Worm (Caenorhabditis elegans) whole organism, L3 larva: ENCODE data around the gene Y6E2A.1.

Experiments used
- R02D3.7 ChIP-seq: fragments of 150-350 bp; optimal IDR thresholded peaks from 2 replicates; lab custom pipeline; 2014; ENCODE audit warnings: missing biosample characterization, missing genetic modification characterization
- ZK546.5 ChIP-seq: sonication (generic microtip); optimal IDR thresholded peaks from 2 replicates; lab custom pipeline; 2017; ENCODE audit warnings: missing biosample characterization, missing genetic modification characterization
- aly-2 ChIP-seq: fragments of 150-350 bp; optimal IDR thresholded peaks from 2 replicates; lab custom pipeline; 2014; ENCODE audit warnings: missing biosample characterization, missing genetic modification characterization
- ama-1 ChIP-seq: fragments of 150-350 bp; optimal IDR thresholded peaks from 2 replicates; lab custom pipeline; 2018
- ceh-28 ChIP-seq: fragments of 150-350 bp; optimal IDR thresholded peaks from 2 replicates; lab custom pipeline; 2014; ENCODE audit warnings: missing biosample characterization, missing genetic modification reagents, missing genetic modification characterization
- ceh-82 ChIP-seq: fragments of 150-350 bp; optimal IDR thresholded peaks from 2 replicates; lab custom pipeline; 2014; ENCODE audit warnings: missing biosample characterization, missing genetic modification characterization
- ceh-9 ChIP-seq: sonication (generic microtip); optimal IDR thresholded peaks from 2 replicates; lab custom pipeline; 2018; ENCODE audit warnings: missing biosample characterization, missing genetic modification characterization
- daf-12 ChIP-seq: fragments of 150-350 bp; optimal IDR thresholded peaks from 2 replicates; lab custom pipeline; 2014; ENCODE audit warnings: missing biosample characterization, missing genetic modification reagents, missing genetic modification characterization
- elt-1 ChIP-seq: fragments of 150-350 bp; optimal IDR thresholded peaks from 2 replicates; lab custom pipeline; 2014; ENCODE audit warnings: missing biosample characterization, missing genetic modification characterization
- elt-2 ChIP-seq: sonication (generic microtip); optimal IDR thresholded peaks from 2 replicates; lab custom pipeline; 2016; ENCODE audit warnings: missing genetic modification reagents, mild to moderate bottlenecking, missing genetic modification characterization, missing compliant biosample characterization
- eor-1 ChIP-seq, 2 experiments: fragments of 150-350 bp; optimal IDR thresholded peaks; 2 replicates each; lab custom pipeline; 2014 to 2018; ENCODE audit warnings: missing biosample characterization in 2 of 2, missing genetic modification characterization in 2 of 2
- fkh-10 ChIP-seq: sonication (generic microtip); optimal IDR thresholded peaks from 2 replicates; lab custom pipeline; 2017; ENCODE audit warnings: missing biosample characterization, missing genetic modification reagents, missing genetic modification characterization
- fkh-2 ChIP-seq: fragments of 150-350 bp; optimal IDR thresholded peaks from 2 replicates; lab custom pipeline; 2014; ENCODE audit warnings: missing biosample characterization, missing genetic modification reagents, missing genetic modification characterization
- jun-1 ChIP-seq: fragments of 150-350 bp; optimal IDR thresholded peaks from 2 replicates; lab custom pipeline; 2014; ENCODE audit warnings: missing biosample characterization, missing genetic modification reagents, missing genetic modification characterization
- lin-39 ChIP-seq: fragments of 150-350 bp; optimal IDR thresholded peaks from 2 replicates; lab custom pipeline; 2018; ENCODE audit warnings: missing biosample characterization, missing genetic modification reagents, missing genetic modification characterization
- mdl-1 ChIP-seq: fragments of 150-350 bp; optimal IDR thresholded peaks from 2 replicates; lab custom pipeline; 2014; ENCODE audit warnings: missing biosample characterization, missing genetic modification characterization
- mml-1 ChIP-seq: fragments of 150-350 bp; sonication (generic microtip); optimal IDR thresholded peaks from 3 replicates; lab custom pipeline; 2014; ENCODE audit warnings: missing biosample characterization, missing genetic modification characterization
- nfya-1 ChIP-seq: sonication (generic microtip); optimal IDR thresholded peaks from 2 replicates; lab custom pipeline; 2017; ENCODE audit warnings: missing genetic modification characterization, mild to moderate bottlenecking, missing compliant biosample characterization, antibody characterized with exemption, moderate library complexity; ENCODE audit not compliant: insufficient read depth
- nhr-11 ChIP-seq: fragments of 150-350 bp; optimal IDR thresholded peaks from 2 replicates; lab custom pipeline; 2014; ENCODE audit warnings: missing biosample characterization, missing genetic modification characterization
- nhr-23 ChIP-seq: fragments of 150-350 bp; optimal IDR thresholded peaks from 2 replicates; lab custom pipeline; 2014; ENCODE audit warnings: missing biosample characterization, missing genetic modification reagents, missing genetic modification characterization
- nhr-237 ChIP-seq: fragments of 150-350 bp; optimal IDR thresholded peaks from 2 replicates; lab custom pipeline; 2014; ENCODE audit warnings: missing biosample characterization, missing genetic modification characterization
- nhr-25 ChIP-seq: sonication (generic microtip); optimal IDR thresholded peaks from 2 replicates; lab custom pipeline; 2017; ENCODE audit warnings: missing biosample characterization, missing genetic modification characterization
- nhr-28 ChIP-seq: fragments of 150-350 bp; optimal IDR thresholded peaks from 2 replicates; lab custom pipeline; 2014; ENCODE audit warnings: missing biosample characterization, missing genetic modification characterization
- nhr-43 ChIP-seq: sonication (generic microtip); optimal IDR thresholded peaks from 2 replicates; lab custom pipeline; 2016; ENCODE audit warnings: mild to moderate bottlenecking, missing genetic modification characterization, missing compliant biosample characterization; ENCODE audit not compliant: poor library complexity, severe bottlenecking
- nhr-76 ChIP-seq: fragments of 150-350 bp; sonication (generic microtip); optimal IDR thresholded peaks from 5 replicates; lab custom pipeline; 2014; ENCODE audit warnings: missing biosample characterization, missing genetic modification characterization
- pqm-1 ChIP-seq: fragments of 150-350 bp; optimal IDR thresholded peaks from 2 replicates; lab custom pipeline; 2017; ENCODE audit warnings: missing biosample characterization, missing genetic modification characterization, inconsistent platforms
- sea-2 ChIP-seq: fragments of 150-350 bp; sonication (generic microtip); optimal IDR thresholded peaks from 4 replicates; lab custom pipeline; 2014; ENCODE audit warnings: missing biosample characterization, missing genetic modification reagents, missing genetic modification characterization
- skn-1 ChIP-seq: fragments of 150-350 bp; optimal IDR thresholded peaks from 2 replicates; lab custom pipeline; 2014; ENCODE audit warnings: missing biosample characterization, missing genetic modification characterization
- snpc-4 ChIP-seq: fragments of 150-350 bp; optimal IDR thresholded peaks from 2 replicates; lab custom pipeline; 2014; ENCODE audit warnings: missing biosample characterization, missing genetic modification characterization
- tbx-2 ChIP-seq: sonication (generic microtip); optimal IDR thresholded peaks from 2 replicates; lab custom pipeline; 2016; ENCODE audit warnings: mild to moderate bottlenecking, missing genetic modification characterization, missing compliant biosample characterization
- unc-62 ChIP-seq: fragments of 150-350 bp; sonication (generic microtip); optimal IDR thresholded peaks from 4 replicates; lab custom pipeline; 2014; ENCODE audit warnings: missing biosample characterization, missing genetic modification reagents, missing genetic modification characterization
- zag-1 ChIP-seq: fragments of 150-350 bp; optimal IDR thresholded peaks from 2 replicates; lab custom pipeline; 2014; ENCODE audit warnings: missing biosample characterization, missing genetic modification characterization
- ztf-4 ChIP-seq: fragments of 150-350 bp; optimal IDR thresholded peaks from 2 replicates; lab custom pipeline; 2014; ENCODE audit warnings: missing biosample characterization, missing genetic modification characterization

Gene Y6E2A.1

ce11 chrV:15732209-15732608 lies 21.9 kb upstream of the Y6E2A.1 start, which contains the start of gene str-38:
Gene str-38 (minus strand): TSS chrV:15732309.
- no peak for TF ChIP-seq unc-62 (GFP tag; lab: Kevin White, UChicago)
- TF ChIP-seq nhr-76 (tag; lab: Kevin White, UChicago) = no peak
- no peak for TF ChIP-seq ZK546.5 (tag; lab: Kevin White, UChicago)
- TF ChIP-seq zag-1 (tag; lab: Kevin White, UChicago) = no peak
- TF ChIP-seq fkh-2 (tag; lab: Kevin White, UChicago) = no peak
- TF ChIP-seq ceh-9 (tag; lab: Kevin White, UChicago) = no peak
- no peak for TF ChIP-seq elt-2 (tag; lab: Kevin White, UChicago)
- TF ChIP-seq nfya-1 (tag; lab: Kevin White, UChicago) = no peak
- TF ChIP-seq ztf-4 (tag; lab: Kevin White, UChicago) = no peak
- no peak for TF ChIP-seq snpc-4
- no peak for TF ChIP-seq nhr-28 (tag; lab: Kevin White, UChicago)
- TF ChIP-seq eor-1 (tag; optimal IDR thresholded peaks at IDR 0.05; lab: Kevin White, UChicago) = no peak
- TF ChIP-seq tbx-2 (tag; lab: Kevin White, UChicago) = no peak

DNA sequence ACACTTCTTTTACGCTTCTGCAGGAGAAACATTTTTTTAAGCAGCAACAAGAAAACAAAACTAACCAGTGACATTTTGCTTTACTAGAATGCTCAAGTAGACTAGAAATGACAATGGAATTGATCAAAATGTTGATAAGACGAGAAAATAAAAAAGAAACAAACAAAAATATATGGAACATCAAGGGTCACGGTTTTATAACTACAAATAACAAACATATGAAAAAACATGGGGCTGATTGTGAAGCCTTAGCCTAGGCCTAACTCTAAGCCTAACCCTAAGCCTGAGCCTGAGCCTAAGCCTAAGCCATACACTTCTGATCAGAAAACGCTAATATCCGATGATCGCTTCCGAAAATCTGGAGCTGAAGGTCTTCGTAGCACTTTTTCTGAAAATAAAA lies 20.2 kb upstream of the Y6E2A.1 start, which contains the start of gene Y6E2A.10:
Y6E2A.10 (minus strand) TSS at position 101 of the 400 bp plus-strand sequence.
- TF ChIP-seq unc-62 (GFP tag; lab: Kevin White, UChicago) (no peak), ceh-28 (tag; lab: Kevin White, UChicago) (no peak), fkh-10 (GFP tag; lab: Kevin White, UChicago) (no peak), mml-1 (tag; lab: Kevin White, UChicago) (no peak), R02D3.7 (tag; lab: Kevin White, UChicago) (no peak), nfya-1 (tag; lab: Kevin White, UChicago) (no peak), nhr-23 (tag; lab: Kevin White, UChicago) (no peak), zag-1 (tag; lab: Kevin White, UChicago) (no peak), aly-2 (tag; lab: Kevin White, UChicago) (no peak), lin-39 (tag; lab: Kevin White, UChicago) (no peak)

DNA sequence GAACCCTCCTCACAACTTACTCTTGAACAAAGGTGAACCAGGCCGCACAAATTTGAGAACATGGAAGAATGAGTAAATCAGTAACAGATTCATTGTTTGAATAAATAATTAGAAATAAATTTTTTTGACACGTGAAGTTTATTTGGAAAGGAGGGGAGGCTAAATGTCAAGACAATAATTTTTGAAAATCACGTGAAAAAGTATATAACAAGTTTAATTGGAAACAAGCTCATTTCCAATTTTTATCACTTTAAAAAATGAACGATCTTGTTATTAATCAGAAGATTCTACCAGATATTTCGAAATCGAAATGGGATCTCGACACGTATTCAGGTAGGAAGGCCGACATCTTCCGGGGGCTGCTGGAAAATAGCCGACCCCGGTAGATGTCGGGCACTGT lies 16.3 kb upstream of the Y6E2A.1 start, which contains the start of the genes irld-57 and sfxn-1.3:
irld-57 (minus strand) TSS at position 101 of the 400 bp plus-strand sequence.
sfxn-1.3 (plus strand) TSS at position 232 of the 400 bp plus-strand sequence.
- TF ChIP-seq skn-1 = no peak
- TF ChIP-seq R02D3.7 (tag; lab: Kevin White, UChicago) = no peak
- no peak for TF ChIP-seq unc-62 (GFP tag; lab: Kevin White, UChicago)
- no peak for TF ChIP-seq ceh-82 (tag; lab: Kevin White, UChicago)
- no peak for TF ChIP-seq nhr-237 (tag; lab: Kevin White, UChicago)
- TF ChIP-seq nhr-28 (tag; lab: Kevin White, UChicago) = no peak
- TF ChIP-seq nhr-25 = no peak
- no peak for TF ChIP-seq elt-1 (tag; lab: Kevin White, UChicago)
- no peak for TF ChIP-seq aly-2 (tag; lab: Kevin White, UChicago)
- TF ChIP-seq ceh-28 (tag; lab: Kevin White, UChicago) = no peak
- no peak for TF ChIP-seq ceh-9 (tag; lab: Kevin White, UChicago)
- TF ChIP-seq nhr-11 (tag; lab: Kevin White, UChicago) = no peak
- no peak for TF ChIP-seq daf-12 (tag; lab: Kevin White, UChicago)
- no peak for TF ChIP-seq nhr-43 (tag; lab: Kevin White, UChicago)

ce11 chrV:15721888-15722287 lies 11.6 kb upstream of the Y6E2A.1 start, which contains the start of gene srh-140:
Gene srh-140 (plus strand): TSS chrV:15722188.
- TF ChIP-seq ztf-4 (tag; lab: Kevin White, UChicago) (no peak), mdl-1 (tag; lab: Kevin White, UChicago) (no peak), pqm-1 (tag; lab: Kevin White, UChicago) (no peak), snpc-4 (no peak), fkh-10 (GFP tag; lab: Kevin White, UChicago) (no peak), daf-12 (tag; lab: Kevin White, UChicago) (no peak), tbx-2 (tag; lab: Kevin White, UChicago) (no peak), jun-1 (tag; lab: Kevin White, UChicago) (no peak), sea-2 (no peak), ama-1 (no peak), mml-1 (tag; lab: Kevin White, UChicago) (no peak)
- TF ChIP-seq, all 47 proteins: peak for 0
